Worm (Caenorhabditis elegans) whole organism, L4 larva: ENCODE measurements around the gene Y43F8B.15.

Experiments used
- F10B5.3 ChIP-seq: sonication (generic microtip); optimal IDR thresholded peaks from 2 replicates; lab custom pipeline; 2016; ENCODE audit warnings: mild to moderate bottlenecking, missing genetic modification characterization, missing compliant biosample characterization
- F26F4.8 ChIP-seq: fragments of 200-800 bp; sonication (Bioruptor generic); conservative IDR thresholded peaks from 2 replicates; pipeline ENCODE4 v1.3.6; 2022; ENCODE audit warnings: missing genetic modification characterization, missing compliant biosample characterization
- F49E8.2 ChIP-seq: sonication (generic microtip); optimal IDR thresholded peaks from 2 replicates; lab custom pipeline; 2016; ENCODE audit warnings: missing compliant biosample characterization, mild to moderate bottlenecking, missing genetic modification characterization, borderline replicate concordance
- Y75B8A.6 ChIP-seq: fragments of 200-800 bp; sonication (Bioruptor generic); IDR thresholded peaks from 2 replicates; pipeline ENCODE4 v1.3.6; 2022; ENCODE audit warnings: missing genetic modification reagents, missing genetic modification characterization, missing compliant biosample characterization
- ZK546.5 ChIP-seq, 2 experiments: sonication (generic microtip); optimal IDR thresholded peaks; 2 replicates each; lab custom pipeline; 2017; ENCODE audit warnings: missing biosample characterization in 2 of 2, missing genetic modification characterization in 2 of 2
- aly-2 ChIP-seq: sonication (generic microtip); optimal IDR thresholded peaks from 2 replicates; lab custom pipeline; 2018; ENCODE audit warnings: missing biosample characterization, missing genetic modification characterization
- ama-1 ChIP-seq: fragments of 150-350 bp; optimal IDR thresholded peaks from 2 replicates; lab custom pipeline; 2014; ENCODE audit warnings: inconsistent platforms, mixed read lengths
- attf-4 ChIP-seq: sonication (generic microtip); optimal IDR thresholded peaks from 3 replicates; lab custom pipeline; 2017; ENCODE audit warnings: missing biosample characterization, missing genetic modification characterization
- ceh-44 ChIP-seq: fragments of 200-800 bp; sonication (Bioruptor generic); IDR thresholded peaks from 2 replicates; pipeline ENCODE4 v1.3.6; 2022; ENCODE audit warnings: missing genetic modification reagents, missing genetic modification characterization, missing compliant biosample characterization
- dmd-9 ChIP-seq: fragments of 200-800 bp; sonication (Bioruptor generic); IDR thresholded peaks from 2 replicates; pipeline ENCODE4 v1.3.6; 2022; ENCODE audit warnings: missing genetic modification reagents, missing genetic modification characterization, missing compliant biosample characterization
- fkh-10 ChIP-seq: fragments of 150-350 bp; optimal IDR thresholded peaks from 2 replicates; lab custom pipeline; 2014; ENCODE audit warnings: missing biosample characterization, missing genetic modification reagents, missing genetic modification characterization
- gei-8 ChIP-seq: fragments of 200-800 bp; sonication (Bioruptor generic); optimal IDR thresholded peaks from 2 replicates; lab custom pipeline; 2018; ENCODE audit warnings: mild to moderate bottlenecking, missing genetic modification characterization, missing compliant biosample characterization
- hif-1 ChIP-seq, 2 experiments: sonication (generic microtip); optimal IDR thresholded peaks; 2 replicates each; lab custom pipeline; 2016 to 2017; ENCODE audit warnings: missing compliant biosample characterization in 2 of 2, missing genetic modification characterization in 2 of 2, missing genetic modification reagents in 2 of 2, missing genotype in 2 of 2, mild to moderate bottlenecking in 1 of 2
- hlh-11 ChIP-seq: fragments of 200-800 bp; sonication (Bioruptor generic); optimal IDR thresholded peaks from 2 replicates; lab custom pipeline; 2018; ENCODE audit warnings: mild to moderate bottlenecking, missing genetic modification characterization, missing compliant biosample characterization
- hlh-30 ChIP-seq: sonication (generic microtip); optimal IDR thresholded peaks from 2 replicates; lab custom pipeline; 2017; ENCODE audit warnings: antibody characterized with exemption, mild to moderate bottlenecking, missing genetic modification characterization, missing compliant biosample characterization; ENCODE audit not compliant: insufficient read depth
- hmg-1.1 ChIP-seq: fragments of 200-800 bp; sonication (Bioruptor generic); IDR thresholded peaks from 2 replicates; pipeline ENCODE4 v1.3.6; 2022; ENCODE audit warnings: missing genetic modification reagents, missing genetic modification characterization, missing compliant biosample characterization
- lin-13 ChIP-seq: fragments of 150-350 bp; optimal IDR thresholded peaks from 2 replicates; lab custom pipeline; 2014; ENCODE audit warnings: missing biosample characterization, missing genetic modification reagents, missing genetic modification characterization
- lin-38 ChIP-seq: fragments of 200-800 bp; sonication (Bioruptor generic); IDR thresholded peaks from 2 replicates; pipeline ENCODE4 v1.3.6; 2022; ENCODE audit warnings: missing genetic modification reagents, missing genetic modification characterization, missing compliant biosample characterization
- madf-9 ChIP-seq: fragments of 200-800 bp; sonication (Bioruptor generic); conservative IDR thresholded peaks from 2 replicates; pipeline ENCODE4 v1.3.6; 2022; ENCODE audit warnings: missing genetic modification reagents, missing genetic modification characterization, missing compliant biosample characterization
- mes-2 ChIP-seq: sonication (generic microtip); optimal IDR thresholded peaks from 2 replicates; lab custom pipeline; 2016; ENCODE audit warnings: missing genotype, mild to moderate bottlenecking, missing genetic modification characterization, missing compliant biosample characterization; ENCODE audit not compliant: poor library complexity, severe bottlenecking
- mxl-2 ChIP-seq: fragments of 200-800 bp; sonication (Bioruptor generic); conservative IDR thresholded peaks from 2 replicates; pipeline ENCODE4 v1.3.6; 2022; ENCODE audit warnings: missing genetic modification reagents, missing genetic modification characterization, missing compliant biosample characterization
- mxl-3 ChIP-seq: fragments of 200-800 bp; sonication (Bioruptor generic); optimal IDR thresholded peaks from 2 replicates; lab custom pipeline; 2018; ENCODE audit warnings: mild to moderate bottlenecking, missing genetic modification characterization, missing compliant biosample characterization
- nhr-10 ChIP-seq: fragments of 150-350 bp; optimal IDR thresholded peaks from 2 replicates; lab custom pipeline; 2014; ENCODE audit warnings: missing biosample characterization, missing genetic modification characterization
- nhr-102 ChIP-seq: sonication (generic microtip); optimal IDR thresholded peaks from 2 replicates; lab custom pipeline; 2016; ENCODE audit warnings: mild to moderate bottlenecking, missing genetic modification characterization, moderate library complexity, missing compliant biosample characterization
- nhr-111 ChIP-seq: fragments of 200-800 bp; sonication (Bioruptor generic); optimal IDR thresholded peaks from 2 replicates; lab custom pipeline; 2018; ENCODE audit warnings: mild to moderate bottlenecking, missing genetic modification characterization, missing compliant biosample characterization
- nhr-237 ChIP-seq: sonication (generic microtip); optimal IDR thresholded peaks from 2 replicates; lab custom pipeline; 2017; ENCODE audit warnings: missing biosample characterization, missing genetic modification characterization
- nhr-28 ChIP-seq: fragments of 150-350 bp; optimal IDR thresholded peaks from 2 replicates; lab custom pipeline; 2014; ENCODE audit warnings: missing biosample characterization, missing genetic modification characterization
- nhr-48 ChIP-seq: sonication (generic microtip); optimal IDR thresholded peaks from 2 replicates; lab custom pipeline; 2016; ENCODE audit warnings: mild to moderate bottlenecking, missing genetic modification characterization, missing compliant biosample characterization
- php-3 ChIP-seq: fragments of 200-800 bp; sonication (Bioruptor generic); IDR thresholded peaks from 2 replicates; pipeline ENCODE4 v1.3.6; 2022; ENCODE audit warnings: missing genetic modification reagents, missing genetic modification characterization, missing compliant biosample characterization
- rbr-2 ChIP-seq: sonication (generic microtip); optimal IDR thresholded peaks from 2 replicates; lab custom pipeline; 2016; ENCODE audit warnings: missing genotype, missing genetic modification characterization, missing compliant biosample characterization
- saeg-2 ChIP-seq: fragments of 200-800 bp; sonication (Bioruptor generic); IDR thresholded peaks from 2 replicates; pipeline ENCODE4 v1.3.6; 2022; ENCODE audit warnings: missing genetic modification reagents, missing genetic modification characterization, missing compliant biosample characterization
- skn-1 ChIP-seq: fragments of 150-350 bp; optimal IDR thresholded peaks from 2 replicates; lab custom pipeline; 2014; ENCODE audit warnings: missing biosample characterization, missing genetic modification characterization
- snpc-1.2 ChIP-seq: fragments of 200-800 bp; sonication (Bioruptor generic); IDR thresholded peaks from 2 replicates; pipeline ENCODE4 v1.3.6; 2022; ENCODE audit warnings: missing genetic modification reagents, missing genetic modification characterization, missing compliant biosample characterization
- snpc-4 ChIP-seq: fragments of 150-350 bp; optimal IDR thresholded peaks from 2 replicates; lab custom pipeline; 2014; ENCODE audit warnings: missing biosample characterization, missing genetic modification characterization
- spr-3 ChIP-seq: fragments of 200-800 bp; sonication (Bioruptor generic); optimal IDR thresholded peaks from 2 replicates; lab custom pipeline; 2018; ENCODE audit warnings: mild to moderate bottlenecking, missing genetic modification characterization, missing compliant biosample characterization
- tra-1 ChIP-seq: fragments of 200-800 bp; sonication (Bioruptor generic); IDR thresholded peaks from 2 replicates; pipeline ENCODE4 v1.3.6; 2022; ENCODE audit warnings: missing genetic modification reagents, missing genetic modification characterization, missing compliant biosample characterization
- unc-130 ChIP-seq: sonication (generic microtip); optimal IDR thresholded peaks from 2 replicates; lab custom pipeline; 2016; ENCODE audit warnings: missing genetic modification reagents, missing genetic modification characterization, missing compliant biosample characterization
- unc-62 ChIP-seq, 3 experiments: fragments of 150-350 bp in 1 of 3; sonication (generic microtip); optimal IDR thresholded peaks in 2 of 3; peaks in 1 of 3; 1 replicate in 1 of 3; 2 replicates in 2 of 3; lab custom pipeline; 2014 to 2017; ENCODE audit warnings: missing biosample characterization in 3 of 3, missing genetic modification characterization in 3 of 3, missing genetic modification reagents in 3 of 3, missing genotype in 1 of 3
- zfp-3 ChIP-seq: fragments of 200-800 bp; sonication (Bioruptor generic); conservative IDR thresholded peaks from 2 replicates; pipeline ENCODE4 v1.3.6; 2022; ENCODE audit warnings: missing genetic modification reagents, missing genetic modification characterization, missing compliant biosample characterization

Gene Y43F8B.15

DNA sequence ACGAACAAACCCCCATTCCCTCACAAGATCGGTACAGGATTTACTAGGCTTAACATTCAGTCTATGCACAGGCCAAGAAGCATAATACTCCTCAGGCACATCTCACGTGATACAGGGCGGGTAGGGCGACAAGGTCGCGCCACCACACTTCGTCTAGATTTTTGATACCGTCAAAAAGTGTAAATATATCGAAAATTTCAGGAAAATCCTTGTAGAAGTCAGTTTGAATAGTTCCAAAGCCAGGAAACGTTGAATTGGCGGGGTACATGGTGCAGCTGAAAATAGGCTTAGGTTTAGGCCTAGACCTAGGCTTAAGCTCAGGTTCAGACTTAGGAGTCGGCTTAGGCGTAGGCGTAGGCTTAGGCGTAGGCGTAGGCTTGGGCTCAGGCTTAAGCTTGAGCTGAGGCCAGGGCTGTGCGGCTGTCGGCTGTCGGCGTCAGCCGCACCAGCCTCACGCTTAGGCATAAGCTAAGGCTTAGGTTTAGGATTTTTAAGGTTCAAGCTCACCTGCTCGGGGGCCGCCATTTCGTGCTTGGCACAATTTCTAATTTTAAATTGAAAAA, 31.5 kb downstream of the Y43F8B.15 start:
- TF ChIP-seq skn-1 (tag; lab: Kevin White, UChicago) (no peak), F26F4.8 (0 out of 2 replicates have a peak, but pooled peaks have one; percentile 19), hlh-30 (tag; lab: Kevin White, UChicago) (peak; percentile 30), F10B5.3 (tag; lab: Kevin White, UChicago) (no peak), aly-2 (no peak), spr-3 (GFP tag; lab: Kevin White, UChicago) (no peak), lin-13 (GFP tag; lab: Kevin White, UChicago) (no peak), nhr-28 (no peak), F49E8.2 (tag; lab: Kevin White, UChicago) (no peak), saeg-2 (GFP tag; lab: Robert Waterston, UW) (0 out of 2 replicates have a peak, but pooled peaks have one; percentile 11), nhr-10 (tag; lab: Kevin White, UChicago) (no peak), fkh-10 (GFP tag; lab: Kevin White, UChicago) (no peak), mxl-2 (GFP tag; lab: Robert Waterston, UW) (peak; percentile 63; the same call in 1 of the 2 replicates), nhr-102 (tag; lab: Kevin White, UChicago) (no peak), dmd-9 (GFP tag; lab: Robert Waterston, UW) (no peak), tra-1 (GFP tag; lab: Robert Waterston, UW) (0 out of 2 replicates have a peak, but pooled peaks have one; percentile 25), snpc-4 (no peak), unc-130 (GFP tag; lab: Kevin White, UChicago) (no peak), snpc-1.2 (no peak), hlh-11 (tag; lab: Kevin White, UChicago) (peak; percentile 8), rbr-2 (tag; lab: Kevin White, UChicago) (no peak), Y75B8A.6 (no peak), mes-2 (tag; lab: Kevin White, UChicago) (no peak), nhr-111 (GFP tag; lab: Kevin White, UChicago) (peak; percentile 62), ZK546.5 (tag; optimal IDR thresholded peaks at IDR 0.05; lab: Kevin White, UChicago) (no peak), hmg-1.1 (GFP tag; lab: Robert Waterston, UW) (no peak)

DNA sequence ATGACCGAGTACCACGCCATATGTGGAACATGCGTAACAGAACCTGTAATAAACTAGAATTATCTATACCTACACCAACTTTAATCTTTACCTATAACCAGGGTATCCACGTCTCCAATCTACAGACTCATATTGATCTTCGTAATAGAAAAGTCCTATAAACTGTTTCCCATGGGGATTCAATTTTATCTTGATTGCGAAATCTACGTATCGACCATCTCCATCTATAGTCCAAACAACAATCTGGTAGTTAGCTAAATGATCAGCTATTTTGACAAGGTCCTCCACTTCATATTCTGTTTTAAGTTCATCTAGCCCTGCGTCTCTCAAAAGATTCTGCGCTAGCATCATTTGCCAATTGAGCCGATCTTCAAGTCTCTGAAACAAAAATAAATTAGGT, 32.3 kb downstream of the Y43F8B.15 start:
- no peak for TF ChIP-seq ama-1 (lab: Kevin White, UChicago)
- 0 out of 2 replicates have a peak, but pooled peaks have one; percentile 47 for TF ChIP-seq Y75B8A.6

DNA sequence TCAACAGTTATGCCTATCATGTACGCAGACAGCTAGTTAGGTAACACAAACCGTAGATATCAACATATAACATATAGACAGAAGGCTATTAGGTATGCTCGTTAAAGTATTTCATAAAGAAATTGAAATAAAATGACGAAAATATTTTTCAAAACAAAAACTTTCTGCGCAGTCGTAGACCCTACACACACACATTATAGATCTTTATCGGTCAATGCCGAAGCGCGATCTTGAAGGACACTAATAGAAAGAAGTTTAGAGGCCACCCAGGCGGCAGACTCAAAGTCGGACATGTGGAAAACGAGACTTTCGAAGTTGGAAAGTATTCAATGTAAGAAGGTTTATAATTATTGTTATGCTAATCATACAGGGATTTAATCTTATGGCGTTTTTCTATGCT, 33.0 kb downstream of the Y43F8B.15 start:
- TF ChIP-seq gei-8 (GFP tag; lab: Kevin White, UChicago) (no peak), nhr-48 (tag; lab: Kevin White, UChicago) (no peak), php-3 (GFP tag; lab: Robert Waterston, UW) (no peak), attf-4 (tag; lab: Kevin White, UChicago) (no peak), rbr-2 (tag; lab: Kevin White, UChicago) (no peak), lin-38 (GFP tag; lab: Robert Waterston, UW) (no peak), madf-9 (GFP tag; lab: Robert Waterston, UW) (no peak)

DNA sequence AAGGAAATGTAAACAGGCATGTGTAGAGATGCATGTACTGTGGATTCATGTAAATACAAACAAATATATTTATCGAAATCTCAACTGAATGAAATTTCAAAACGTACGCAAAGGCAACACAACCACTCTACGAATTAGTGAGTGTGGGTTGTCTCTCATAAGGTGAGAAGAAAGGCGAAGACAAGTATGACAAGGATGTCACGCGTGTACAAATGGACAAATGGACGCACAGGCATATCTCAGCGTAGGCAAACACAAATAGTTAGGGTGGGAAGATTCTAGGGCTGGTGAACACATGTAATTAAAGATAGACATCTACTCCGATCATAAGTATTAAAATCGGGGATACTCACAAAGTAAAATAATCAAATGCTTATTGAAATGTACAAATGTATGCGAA, 33.8 kb downstream of the Y43F8B.15 start:
- TF ChIP-seq hlh-11 (tag; lab: Kevin White, UChicago) (peak; percentile 11), hif-1 (tag; optimal IDR thresholded peaks at IDR 0.05; lab: Kevin White, UChicago) (no peak), hlh-30 (tag; lab: Kevin White, UChicago) (peak; percentile 77), nhr-237 (tag; lab: Kevin White, UChicago) (no peak), unc-62 (GFP tag; optimal IDR thresholded peaks at IDR 0.05 in 1 of 2; lab: Kevin White, UChicago) (peak in 1 of 2 experiments; percentile 61), unc-62 (tag; optimal IDR thresholded peaks at IDR 0.05; lab: Kevin White, UChicago) (no peak), mxl-3 (GFP tag; lab: Kevin White, UChicago) (peak; percentile 19), F10B5.3 (tag; lab: Kevin White, UChicago) (no peak), rbr-2 (tag; lab: Kevin White, UChicago) (no peak), zfp-3 (GFP tag; lab: Robert Waterston, UW) (no peak), ceh-44 (GFP tag; lab: Robert Waterston, UW) (no peak), lin-13 (GFP tag; lab: Kevin White, UChicago) (no peak)
